Worm (Caenorhabditis elegans) whole organism, L4 larva: ENCODE data around the gene mlc-6.
A peak's percentile ranks its signal among the peaks of the same experiment; 100 is the strongest.

Source experiments
- D1046.2 ChIP-seq: fragments of 200-800 bp; sonication (Bioruptor generic); IDR thresholded peaks from 2 replicates; pipeline ENCODE4 v1.3.6; 2022; ENCODE audit warnings: missing genetic modification characterization, missing compliant biosample characterization
- F37D6.2 ChIP-seq: sonication (generic microtip); optimal IDR thresholded peaks from 2 replicates; lab custom pipeline; 2016; ENCODE audit warnings: mild to moderate bottlenecking, missing genetic modification characterization, missing compliant biosample characterization
- F44E2.7 ChIP-seq: fragments of 200-800 bp; sonication (Bioruptor generic); IDR thresholded peaks from 2 replicates; pipeline ENCODE4 v2.1.2; 2022; ENCODE audit warnings: missing genetic modification characterization, missing compliant biosample characterization
- F49E8.2 ChIP-seq: sonication (generic microtip); optimal IDR thresholded peaks from 2 replicates; lab custom pipeline; 2016; ENCODE audit warnings: missing compliant biosample characterization, mild to moderate bottlenecking, missing genetic modification characterization, borderline replicate concordance
- R02D3.7 ChIP-seq: fragments of 150-350 bp; sonication (generic microtip); optimal IDR thresholded peaks from 3 replicates; lab custom pipeline; 2014; ENCODE audit warnings: missing biosample characterization, missing genetic modification characterization
- Y105C5A.15 ChIP-seq: fragments of 200-800 bp; sonication (Bioruptor generic); IDR thresholded peaks from 2 replicates; pipeline ENCODE4 v1.3.6; 2022; ENCODE audit warnings: missing genetic modification characterization, missing compliant biosample characterization
- ZK337.2 ChIP-seq: fragments of 200-800 bp; sonication (Bioruptor generic); IDR thresholded peaks from 2 replicates; pipeline ENCODE4 v1.3.6; 2022; ENCODE audit warnings: missing genetic modification reagents, missing genetic modification characterization, missing compliant biosample characterization
- aly-2 ChIP-seq: sonication (generic microtip); optimal IDR thresholded peaks from 2 replicates; lab custom pipeline; 2018; ENCODE audit warnings: missing biosample characterization, missing genetic modification characterization
- arid-1 ChIP-seq: fragments of 200-800 bp; sonication (Bioruptor generic); conservative IDR thresholded peaks from 2 replicates; pipeline ENCODE4 v1.3.6; 2022; ENCODE audit warnings: missing genetic modification reagents, missing genetic modification characterization, missing compliant biosample characterization
- ceh-28 ChIP-seq: fragments of 150-350 bp; optimal IDR thresholded peaks from 2 replicates; lab custom pipeline; 2014; ENCODE audit warnings: missing biosample characterization, missing genetic modification reagents, missing genetic modification characterization
- ceh-44 ChIP-seq: fragments of 200-800 bp; sonication (Bioruptor generic); IDR thresholded peaks from 2 replicates; pipeline ENCODE4 v1.3.6; 2022; ENCODE audit warnings: missing genetic modification reagents, missing genetic modification characterization, missing compliant biosample characterization
- ceh-62 ChIP-seq: sonication (generic microtip); optimal IDR thresholded peaks from 2 replicates; lab custom pipeline; 2017; ENCODE audit warnings: missing biosample characterization, missing genetic modification characterization
- ceh-82 ChIP-seq: sonication (generic microtip); optimal IDR thresholded peaks from 2 replicates; lab custom pipeline; 2017; ENCODE audit warnings: missing biosample characterization, missing genetic modification characterization
- daf-16 ChIP-seq, 3 experiments: sonication (generic microtip); optimal IDR thresholded peaks; 2 replicates each; lab custom pipeline; 2016 to 2017; ENCODE audit warnings: missing genetic modification characterization in 3 of 3, missing genetic modification reagents in 3 of 3, mild to moderate bottlenecking in 2 of 3, missing compliant biosample characterization in 2 of 3, missing biosample characterization in 1 of 3, moderate library complexity in 1 of 3
- dmd-6 ChIP-seq: fragments of 200-800 bp; sonication (Bioruptor generic); IDR thresholded peaks from 2 replicates; pipeline ENCODE4 v1.3.6; 2022; ENCODE audit warnings: missing genetic modification reagents, missing genetic modification characterization, missing compliant biosample characterization
- duxl-1 ChIP-seq: sonication (generic microtip); optimal IDR thresholded peaks from 2 replicates; lab custom pipeline; 2016; ENCODE audit warnings: mild to moderate bottlenecking, missing genetic modification characterization, moderate library complexity, missing compliant biosample characterization; ENCODE audit not compliant: poor library complexity
- dve-1 ChIP-seq: sonication (generic microtip); optimal IDR thresholded peaks from 2 replicates; lab custom pipeline; 2017; ENCODE audit warnings: antibody characterized with exemption, mild to moderate bottlenecking, missing genetic modification characterization, missing compliant biosample characterization; ENCODE audit not compliant: insufficient read depth
- fkh-10 ChIP-seq: fragments of 150-350 bp; optimal IDR thresholded peaks from 2 replicates; lab custom pipeline; 2014; ENCODE audit warnings: missing biosample characterization, missing genetic modification reagents, missing genetic modification characterization
- fos-1 ChIP-seq: fragments of 150-350 bp; optimal IDR thresholded peaks from 2 replicates; lab custom pipeline; 2014; ENCODE audit warnings: missing biosample characterization, missing genetic modification characterization
- hif-1 ChIP-seq, 2 experiments: sonication (generic microtip); optimal IDR thresholded peaks; 2 replicates each; lab custom pipeline; 2016 to 2017; ENCODE audit warnings: missing compliant biosample characterization in 2 of 2, missing genetic modification characterization in 2 of 2, missing genetic modification reagents in 2 of 2, missing genotype in 2 of 2, mild to moderate bottlenecking in 1 of 2
- hlh-11 ChIP-seq: fragments of 200-800 bp; sonication (Bioruptor generic); optimal IDR thresholded peaks from 2 replicates; lab custom pipeline; 2018; ENCODE audit warnings: mild to moderate bottlenecking, missing genetic modification characterization, missing compliant biosample characterization
- hmg-1.1 ChIP-seq: fragments of 200-800 bp; sonication (Bioruptor generic); IDR thresholded peaks from 2 replicates; pipeline ENCODE4 v1.3.6; 2022; ENCODE audit warnings: missing genetic modification reagents, missing genetic modification characterization, missing compliant biosample characterization
- lin-1 ChIP-seq: fragments of 200-800 bp; sonication (Bioruptor generic); IDR thresholded peaks from 2 replicates; pipeline ENCODE4 v1.3.6; 2022; ENCODE audit warnings: missing genetic modification reagents, missing genetic modification characterization, missing compliant biosample characterization
- lin-15B ChIP-seq: fragments of 150-350 bp; sonication (generic microtip); optimal IDR thresholded peaks from 3 replicates; lab custom pipeline; 2014; ENCODE audit warnings: missing biosample characterization, missing genetic modification characterization
- madf-5 ChIP-seq, 2 experiments: fragments of 200-800 bp; sonication (Bioruptor generic); IDR thresholded peaks; 2 replicates each; pipeline ENCODE4 v1.3.6; 2022; ENCODE audit warnings: missing compliant biosample characterization in 2 of 2, missing genetic modification characterization in 2 of 2
- mes-2 ChIP-seq: sonication (generic microtip); optimal IDR thresholded peaks from 2 replicates; lab custom pipeline; 2016; ENCODE audit warnings: missing genotype, mild to moderate bottlenecking, missing genetic modification characterization, missing compliant biosample characterization; ENCODE audit not compliant: poor library complexity, severe bottlenecking
- nhr-11 ChIP-seq: fragments of 150-350 bp; optimal IDR thresholded peaks from 2 replicates; lab custom pipeline; 2014; ENCODE audit warnings: missing biosample characterization, missing genetic modification characterization
- nhr-111 ChIP-seq: fragments of 200-800 bp; sonication (Bioruptor generic); optimal IDR thresholded peaks from 2 replicates; lab custom pipeline; 2018; ENCODE audit warnings: mild to moderate bottlenecking, missing genetic modification characterization, missing compliant biosample characterization
- nhr-237 ChIP-seq: sonication (generic microtip); optimal IDR thresholded peaks from 2 replicates; lab custom pipeline; 2017; ENCODE audit warnings: missing biosample characterization, missing genetic modification characterization
- nhr-28 ChIP-seq: fragments of 150-350 bp; optimal IDR thresholded peaks from 2 replicates; lab custom pipeline; 2014; ENCODE audit warnings: missing biosample characterization, missing genetic modification characterization
- nhr-48 ChIP-seq: sonication (generic microtip); optimal IDR thresholded peaks from 2 replicates; lab custom pipeline; 2016; ENCODE audit warnings: mild to moderate bottlenecking, missing genetic modification characterization, missing compliant biosample characterization
- pha-4 ChIP-seq, 2 experiments: fragments of 150-350 bp in 1 of 2; fragments of 200-800 bp in 1 of 2; sonication (Bioruptor generic) in 1 of 2; IDR thresholded peaks in 1 of 2; optimal IDR thresholded peaks in 1 of 2; 2 replicates each; pipeline versions ENCODE4 v1.3.6 to Lab custom; 2014 to 2022; ENCODE audit warnings: missing genetic modification characterization in 2 of 2, missing genetic modification reagents in 2 of 2, missing biosample characterization in 1 of 2, missing compliant biosample characterization in 1 of 2
- php-3 ChIP-seq: fragments of 200-800 bp; sonication (Bioruptor generic); IDR thresholded peaks from 2 replicates; pipeline ENCODE4 v1.3.6; 2022; ENCODE audit warnings: missing genetic modification reagents, missing genetic modification characterization, missing compliant biosample characterization
- pqm-1 ChIP-seq: sonication (generic microtip); optimal IDR thresholded peaks from 2 replicates; lab custom pipeline; 2017; ENCODE audit warnings: missing biosample characterization, missing genetic modification characterization
- rbr-2 ChIP-seq: sonication (generic microtip); optimal IDR thresholded peaks from 2 replicates; lab custom pipeline; 2016; ENCODE audit warnings: missing genotype, missing genetic modification characterization, missing compliant biosample characterization
- saeg-2 ChIP-seq: fragments of 200-800 bp; sonication (Bioruptor generic); IDR thresholded peaks from 2 replicates; pipeline ENCODE4 v1.3.6; 2022; ENCODE audit warnings: missing genetic modification reagents, missing genetic modification characterization, missing compliant biosample characterization
- sdz-12 ChIP-seq: fragments of 200-800 bp; sonication (Bioruptor generic); optimal IDR thresholded peaks from 2 replicates; lab custom pipeline; 2018; ENCODE audit warnings: mild to moderate bottlenecking, missing genetic modification characterization, missing compliant biosample characterization
- snpc-4 ChIP-seq: fragments of 150-350 bp; optimal IDR thresholded peaks from 2 replicates; lab custom pipeline; 2014; ENCODE audit warnings: missing biosample characterization, missing genetic modification characterization
- unc-130 ChIP-seq: sonication (generic microtip); optimal IDR thresholded peaks from 2 replicates; lab custom pipeline; 2016; ENCODE audit warnings: missing genetic modification reagents, missing genetic modification characterization, missing compliant biosample characterization
- unc-39 ChIP-seq: sonication (generic microtip); optimal IDR thresholded peaks from 2 replicates; lab custom pipeline; 2017; ENCODE audit warnings: missing biosample characterization, missing genetic modification characterization
- vab-7 ChIP-seq: fragments of 200-800 bp; sonication (Bioruptor generic); IDR thresholded peaks from 2 replicates; pipeline ENCODE4 v1.3.6; 2022; ENCODE audit warnings: missing genetic modification reagents, missing genetic modification characterization, missing compliant biosample characterization
- zfp-2 ChIP-seq: sonication (generic microtip); optimal IDR thresholded peaks from 2 replicates; lab custom pipeline; 2016; ENCODE audit warnings: mild to moderate bottlenecking, missing genetic modification characterization, missing compliant biosample characterization
- zfp-3 ChIP-seq: fragments of 200-800 bp; sonication (Bioruptor generic); conservative IDR thresholded peaks from 2 replicates; pipeline ENCODE4 v1.3.6; 2022; ENCODE audit warnings: missing genetic modification reagents, missing genetic modification characterization, missing compliant biosample characterization
- zip-11 ChIP-seq: fragments of 200-800 bp; sonication (Bioruptor generic); IDR thresholded peaks from 2 replicates; pipeline ENCODE4 v1.3.6; 2022; ENCODE audit warnings: missing genetic modification characterization, missing compliant biosample characterization

Gene mlc-6

ce11 chrX:14206321-14206720 lies 40.1 kb downstream of the mlc-6 start:
- no peak for TF ChIP-seq ceh-44 (GFP tag; lab: Robert Waterston, UW)
- no peak for TF ChIP-seq unc-39 (tag; lab: Kevin White, UChicago)
- TF ChIP-seq F44E2.7 (GFP tag; lab: Robert Waterston, UW) = no peak
- TF ChIP-seq D1046.2 = no peak
- TF ChIP-seq daf-16 (GFP tag; optimal IDR thresholded peaks at IDR 0.05; lab: Kevin White, UChicago) = no peak
- peak; percentile 69 for TF ChIP-seq daf-16 (tag; optimal IDR thresholded peaks at IDR 0.05; lab: Kevin White, UChicago)
- TF ChIP-seq fkh-10 (GFP tag; lab: Kevin White, UChicago) = no peak
- TF ChIP-seq hif-1 (tag; optimal IDR thresholded peaks at IDR 0.05; lab: Kevin White, UChicago) = no peak
- TF ChIP-seq nhr-48 (tag; lab: Kevin White, UChicago) = no peak
- TF ChIP-seq ceh-62 (tag; lab: Kevin White, UChicago) = no peak
- no peak for TF ChIP-seq vab-7 (GFP tag; lab: Robert Waterston, UW)
- TF ChIP-seq F37D6.2 = no peak
- TF ChIP-seq rbr-2 (tag; lab: Kevin White, UChicago) = no peak
- peak; percentile 64 for TF ChIP-seq pqm-1 (tag; lab: Kevin White, UChicago)
- TF ChIP-seq lin-1 = peak; percentile 41; the same call in 1 of the 2 replicates
- TF ChIP-seq aly-2 (tag; lab: Kevin White, UChicago) = no peak
- peak; percentile 36 for TF ChIP-seq dve-1 (tag; lab: Kevin White, UChicago)
- TF ChIP-seq pha-4 (GFP tag; IDR thresholded peaks at IDR 0.05; lab: Robert Waterston, UW) = no peak
- TF ChIP-seq pha-4 (tag; optimal IDR thresholded peaks at IDR 0.05; lab: Kevin White, UChicago) = no peak
- TF ChIP-seq fos-1 = no peak
- TF ChIP-seq sdz-12 (GFP tag; lab: Kevin White, UChicago) = no peak
- TF ChIP-seq ceh-28 (tag; lab: Kevin White, UChicago) = no peak
- TF ChIP-seq ceh-82 (tag; lab: Kevin White, UChicago) = no peak
- TF ChIP-seq saeg-2 (GFP tag; lab: Robert Waterston, UW) = no peak
- TF ChIP-seq hlh-11 (tag; lab: Kevin White, UChicago) = peak; percentile 42
- no peak for TF ChIP-seq nhr-237 (tag; lab: Kevin White, UChicago)
- TF ChIP-seq hmg-1.1 (GFP tag; lab: Robert Waterston, UW) = no peak
- TF ChIP-seq snpc-4 = no peak
- no peak for TF ChIP-seq zip-11 (GFP tag; lab: Robert Waterston, UW)
- no peak for TF ChIP-seq nhr-111 (GFP tag; lab: Kevin White, UChicago)
- TF ChIP-seq arid-1 (GFP tag; lab: Robert Waterston, UW) = no peak
- TF ChIP-seq duxl-1 (tag; lab: Kevin White, UChicago) = no peak
- TF ChIP-seq mes-2 (tag; lab: Kevin White, UChicago) = no peak
- no peak for TF ChIP-seq ZK337.2 (GFP tag; lab: Robert Waterston, UW)
- TF ChIP-seq Y105C5A.15 (GFP tag; lab: Robert Waterston, UW) = no peak
- TF ChIP-seq lin-15B = no peak
- no peak for TF ChIP-seq nhr-11 (tag; lab: Kevin White, UChicago)
- TF ChIP-seq F49E8.2 (tag; lab: Kevin White, UChicago) = no peak
- no peak for TF ChIP-seq madf-5 (GFP tag; IDR thresholded peaks at IDR 0.05; lab: Robert Waterston, UW)
- TF ChIP-seq dmd-6 (GFP tag; lab: Robert Waterston, UW) = peak; percentile 48; the same call in 1 of the 2 replicates
- TF ChIP-seq unc-130 (GFP tag; lab: Kevin White, UChicago) = no peak
- TF ChIP-seq R02D3.7 = no peak
- TF ChIP-seq php-3 (GFP tag; lab: Robert Waterston, UW) = no peak
- TF ChIP-seq nhr-28 = peak; percentile 53
- TF ChIP-seq zfp-3 = no peak
- no peak for TF ChIP-seq zfp-2 (tag; lab: Kevin White, UChicago)
